Worm (Caenorhabditis elegans) whole organism, young adult: ENCODE data around the gene him-18.

Source experiments
- C06A6.2 ChIP-seq: fragments of 200-800 bp; sonication (Bioruptor generic); conservative IDR thresholded peaks from 2 replicates; pipeline ENCODE4 v1.3.6; 2022; ENCODE audit warnings: missing genetic modification characterization, missing compliant biosample characterization
- F39B2.1 ChIP-seq: fragments of 200-800 bp; sonication (Bioruptor generic); IDR thresholded peaks from 2 replicates; pipeline ENCODE4 v1.3.6; 2022; ENCODE audit warnings: missing genetic modification reagents, missing genetic modification characterization, missing compliant biosample characterization
- T07F8.4 ChIP-seq: sonication (generic microtip); optimal IDR thresholded peaks from 2 replicates; lab custom pipeline; 2016; ENCODE audit warnings: mild to moderate bottlenecking, missing genetic modification characterization, moderate library complexity, missing compliant biosample characterization
- Y53F4B.3 ChIP-seq: fragments of 200-800 bp; sonication (Bioruptor generic); IDR thresholded peaks from 2 replicates; pipeline ENCODE4 v1.3.6; 2022; ENCODE audit warnings: missing genetic modification reagents, missing genetic modification characterization, missing compliant biosample characterization
- Y56A3A.18 ChIP-seq: fragments of 200-800 bp; sonication (Bioruptor generic); IDR thresholded peaks from 2 replicates; pipeline ENCODE4 v1.3.6; 2022; ENCODE audit warnings: missing genetic modification reagents, missing genetic modification characterization, missing compliant biosample characterization
- Y67H2A.10 ChIP-seq: fragments of 200-800 bp; sonication (Bioruptor generic); conservative IDR thresholded peaks from 2 replicates; pipeline ENCODE4 v1.3.6; 2022; ENCODE audit warnings: missing genetic modification reagents, missing genetic modification characterization, missing compliant biosample characterization
- Y79H2A.3 ChIP-seq: fragments of 200-800 bp; sonication (Bioruptor generic); conservative IDR thresholded peaks from 2 replicates; pipeline ENCODE4 v1.3.6; 2022; ENCODE audit warnings: missing genetic modification reagents, missing genetic modification characterization, missing compliant biosample characterization
- Y95B8A.8 ChIP-seq: fragments of 200-800 bp; sonication (Bioruptor generic); IDR thresholded peaks from 2 replicates; pipeline ENCODE4 v1.3.6; 2022; ENCODE audit warnings: missing genetic modification reagents, missing genetic modification characterization, missing compliant biosample characterization
- ZK185.1 ChIP-seq: sonication (generic microtip); optimal IDR thresholded peaks from 2 replicates; lab custom pipeline; 2016; ENCODE audit warnings: mild to moderate bottlenecking, missing genetic modification characterization, missing compliant biosample characterization; ENCODE audit not compliant: poor library complexity, severe bottlenecking
- attf-5 ChIP-seq: fragments of 200-800 bp; sonication (Bioruptor generic); optimal IDR thresholded peaks from 2 replicates; lab custom pipeline; 2018; ENCODE audit warnings: mild to moderate bottlenecking, missing genetic modification characterization, missing compliant biosample characterization
- cebp-2 ChIP-seq: fragments of 200-800 bp; sonication (Bioruptor generic); IDR thresholded peaks from 2 replicates; pipeline ENCODE4 v1.3.6; 2022; ENCODE audit warnings: missing genetic modification characterization, missing compliant biosample characterization
- ceh-27 ChIP-seq: fragments of 200-800 bp; sonication (Bioruptor generic); optimal IDR thresholded peaks from 2 replicates; lab custom pipeline; 2018; ENCODE audit warnings: mild to moderate bottlenecking, missing genetic modification characterization, moderate library complexity, missing compliant biosample characterization
- die-1 ChIP-seq: sonication (generic microtip); optimal IDR thresholded peaks from 2 replicates; lab custom pipeline; 2016; ENCODE audit warnings: missing genotype, mild to moderate bottlenecking, missing genetic modification characterization, missing compliant biosample characterization
- dpl-1 ChIP-seq: fragments of 150-350 bp; optimal IDR thresholded peaks from 2 replicates; lab custom pipeline; 2014; ENCODE audit warnings: missing biosample characterization, missing genetic modification reagents, missing genetic modification characterization
- egrh-3 ChIP-seq: fragments of 200-800 bp; sonication (Bioruptor generic); IDR thresholded peaks from 2 replicates; pipeline ENCODE4 v1.3.6; 2022; ENCODE audit warnings: missing genetic modification reagents, missing genetic modification characterization, missing compliant biosample characterization
- lag-1 ChIP-seq: fragments of 200-800 bp; sonication (Bioruptor generic); IDR thresholded peaks from 2 replicates; pipeline ENCODE4 v1.3.6; 2022; ENCODE audit warnings: missing genetic modification reagents, missing genetic modification characterization, missing compliant biosample characterization
- let-526 ChIP-seq: fragments of 200-800 bp; sonication (Bioruptor generic); IDR thresholded peaks from 2 replicates; pipeline ENCODE4 v1.3.6; 2022; ENCODE audit warnings: missing genetic modification reagents, missing genetic modification characterization, missing compliant biosample characterization
- let-607 ChIP-seq, 2 experiments: fragments of 200-800 bp in 1 of 2; sonication (Bioruptor generic) in 1 of 2; sonication (generic microtip) in 1 of 2; optimal IDR thresholded peaks; 2 replicates each; lab custom pipeline; 2016 to 2018; ENCODE audit warnings: mild to moderate bottlenecking in 2 of 2, missing compliant biosample characterization in 2 of 2, missing genetic modification characterization in 2 of 2, moderate library complexity in 2 of 2, missing genotype in 1 of 2
- lin-40 ChIP-seq: sonication (generic microtip); optimal IDR thresholded peaks from 2 replicates; lab custom pipeline; 2016; ENCODE audit warnings: missing genetic modification characterization, mild to moderate bottlenecking, missing compliant biosample characterization, missing genotype, missing genetic modification reagents
- lsl-1 ChIP-seq: fragments of 200-800 bp; sonication (Bioruptor generic); optimal IDR thresholded peaks from 2 replicates; lab custom pipeline; 2018; ENCODE audit warnings: mild to moderate bottlenecking, missing genetic modification characterization, moderate library complexity, missing compliant biosample characterization
- mel-28 ChIP-seq: sonication (generic microtip); optimal IDR thresholded peaks from 2 replicates; lab custom pipeline; 2016; ENCODE audit warnings: borderline replicate concordance, mild to moderate bottlenecking, missing genetic modification characterization, missing compliant biosample characterization
- mes-4 ChIP-seq: sonication (generic microtip); optimal IDR thresholded peaks from 2 replicates; lab custom pipeline; 2016; ENCODE audit warnings: missing genotype, missing genetic modification characterization, missing compliant biosample characterization
- nfya-1 ChIP-seq: sonication (generic microtip); optimal IDR thresholded peaks from 2 replicates; lab custom pipeline; 2017; ENCODE audit warnings: antibody characterized with exemption, missing compliant biosample characterization, missing genetic modification characterization, borderline replicate concordance; ENCODE audit not compliant: insufficient read depth
- nhr-120 ChIP-seq: fragments of 200-800 bp; sonication (Bioruptor generic); IDR thresholded peaks from 2 replicates; pipeline ENCODE4 v1.3.6; 2022; ENCODE audit warnings: missing genetic modification characterization, missing compliant biosample characterization
- pbrm-1 ChIP-seq: fragments of 200-800 bp; sonication (Bioruptor generic); IDR thresholded peaks from 2 replicates; pipeline ENCODE4 v1.3.6; 2022; ENCODE audit warnings: missing genetic modification reagents, missing genetic modification characterization, missing compliant biosample characterization
- pha-4 ChIP-seq: fragments of 150-350 bp; sonication (generic microtip); optimal IDR thresholded peaks from 2 replicates; lab custom pipeline; 2014; ENCODE audit warnings: missing biosample characterization, missing genetic modification reagents, missing genetic modification characterization
- rec-8 ChIP-seq, 2 experiments: sonication (generic microtip); optimal IDR thresholded peaks; 2 replicates each; lab custom pipeline; 2016; ENCODE audit warnings: mild to moderate bottlenecking in 2 of 2, missing genetic modification characterization in 2 of 2, missing genetic modification reagents in 2 of 2, missing genotype in 2 of 2, missing biosample characterization in 1 of 2, missing compliant biosample characterization in 1 of 2, moderate library complexity in 1 of 2
- rpc-1 ChIP-seq, 2 experiments: fragments of 150-350 bp in 1 of 2; sonication (generic microtip) in 1 of 2; optimal IDR thresholded peaks; 2 replicates each; lab custom pipeline; 2014 to 2018; ENCODE audit warnings: missing biosample characterization in 1 of 2, missing genetic modification characterization in 1 of 2, missing genetic modification reagents in 1 of 2, missing genotype in 1 of 2
- sdz-38 ChIP-seq: sonication (generic microtip); optimal IDR thresholded peaks from 2 replicates; lab custom pipeline; 2016; ENCODE audit warnings: missing genotype, missing genetic modification characterization, missing compliant biosample characterization
- snpc-1.1 ChIP-seq: sonication (generic microtip); optimal IDR thresholded peaks from 2 replicates; lab custom pipeline; 2017; ENCODE audit warnings: missing genetic modification characterization, mild to moderate bottlenecking, missing compliant biosample characterization, antibody characterized with exemption, moderate library complexity, missing genotype, missing genetic modification reagents; ENCODE audit not compliant: insufficient read depth
- snpc-1.3 ChIP-seq: sonication (generic microtip); optimal IDR thresholded peaks from 2 replicates; lab custom pipeline; 2017; ENCODE audit warnings: missing genetic modification characterization, mild to moderate bottlenecking, missing compliant biosample characterization, antibody characterized with exemption, moderate library complexity, missing genotype, missing genetic modification reagents; ENCODE audit not compliant: insufficient read depth
- snpc-3.4 ChIP-seq: sonication (generic microtip); optimal IDR thresholded peaks from 2 replicates; lab custom pipeline; 2017; ENCODE audit warnings: missing genetic modification characterization, mild to moderate bottlenecking, missing compliant biosample characterization, antibody characterized with exemption, moderate library complexity, missing genotype, missing genetic modification reagents
- sptf-2 ChIP-seq: fragments of 200-800 bp; sonication (Bioruptor generic); optimal IDR thresholded peaks from 2 replicates; lab custom pipeline; 2018; ENCODE audit warnings: mild to moderate bottlenecking, missing genetic modification characterization, missing compliant biosample characterization
- tbp1 ChIP-seq: fragments of 200-800 bp; sonication (Bioruptor generic); optimal IDR thresholded peaks from 2 replicates; lab custom pipeline; 2018; ENCODE audit warnings: mild to moderate bottlenecking, missing genetic modification characterization, missing compliant biosample characterization
- tlf-1 ChIP-seq: fragments of 200-800 bp; sonication (Bioruptor generic); optimal IDR thresholded peaks from 2 replicates; lab custom pipeline; 2018; ENCODE audit warnings: mild to moderate bottlenecking, missing genetic modification characterization, missing compliant biosample characterization
- unc-62 ChIP-seq: fragments of 150-350 bp; optimal IDR thresholded peaks from 2 replicates; lab custom pipeline; 2014; ENCODE audit warnings: missing biosample characterization, missing genetic modification reagents, missing genetic modification characterization
- xnd-1 ChIP-seq: sonication (generic microtip); optimal IDR thresholded peaks from 2 replicates; lab custom pipeline; 2016; ENCODE audit warnings: missing genotype, missing genetic modification reagents, missing genetic modification characterization, missing compliant biosample characterization
- zfh-2 ChIP-seq: fragments of 200-800 bp; sonication (Bioruptor generic); conservative IDR thresholded peaks from 2 replicates; pipeline ENCODE4 v1.3.6; 2022; ENCODE audit warnings: missing genetic modification reagents, missing genetic modification characterization, missing compliant biosample characterization
- zim-3 ChIP-seq: sonication (generic microtip); optimal IDR thresholded peaks from 2 replicates; lab custom pipeline; 2017; ENCODE audit warnings: mild to moderate bottlenecking, missing genetic modification characterization, moderate library complexity, missing compliant biosample characterization
- ztf-18 ChIP-seq: sonication (generic microtip); optimal IDR thresholded peaks from 2 replicates; lab custom pipeline; 2016; ENCODE audit warnings: missing genotype, mild to moderate bottlenecking, missing genetic modification characterization, missing compliant biosample characterization
- ztf-3 ChIP-seq: fragments of 200-800 bp; sonication (Bioruptor generic); optimal IDR thresholded peaks from 2 replicates; lab custom pipeline; 2018; ENCODE audit warnings: mild to moderate bottlenecking, missing genetic modification characterization, missing compliant biosample characterization
- ztf-6 ChIP-seq: fragments of 200-800 bp; sonication (Bioruptor generic); IDR thresholded peaks from 2 replicates; pipeline ENCODE4 v1.3.6; 2022; ENCODE audit warnings: missing genetic modification reagents, missing genetic modification characterization, missing compliant biosample characterization

him-18 gene

DNA sequence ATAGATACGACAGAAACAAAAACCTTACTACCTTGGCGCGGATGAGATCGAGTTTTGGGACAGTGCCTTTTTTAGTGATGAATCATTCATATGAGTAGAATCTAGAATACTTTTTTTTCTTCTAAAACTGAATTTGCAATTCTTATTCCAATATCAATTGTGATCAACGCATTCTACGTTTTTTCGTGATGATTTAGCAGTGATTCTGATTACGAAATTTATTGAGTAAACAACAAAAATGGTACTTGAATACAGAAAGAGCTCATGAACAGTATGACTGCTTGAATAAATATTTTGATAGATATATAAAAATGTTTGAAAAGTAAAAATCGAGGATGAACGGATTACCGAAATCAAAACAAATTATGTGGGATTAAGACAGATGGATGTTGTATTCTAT is at the start of gene him-18:
him-18 (minus strand) TSS at position 101 of the 400 bp plus-strand sequence.
- TF ChIP-seq pbrm-1 (GFP tag; lab: Robert Waterston, UW) (no peak), cebp-2 (GFP tag; lab: Robert Waterston, UW) (no peak), nfya-1 (tag; lab: Kevin White, UChicago) (no peak), unc-62 (no peak), let-526 (GFP tag; lab: Robert Waterston, UW) (no peak), sptf-2 (GFP tag; lab: Kevin White, UChicago) (no peak), Y79H2A.3 (GFP tag; lab: Robert Waterston, UW) (no peak), attf-5 (GFP tag; lab: Kevin White, UChicago) (no peak), Y53F4B.3 (no peak), mel-28 (no peak), lag-1 (no peak), snpc-1.3 (tag; lab: Kevin White, UChicago) (no peak), T07F8.4 (tag; lab: Kevin White, UChicago) (no peak), lsl-1 (GFP tag; lab: Kevin White, UChicago) (no peak), ztf-18 (no peak), sdz-38 (tag; lab: Kevin White, UChicago) (no peak), mes-4 (tag; lab: Kevin White, UChicago) (no peak), let-607 (tag; optimal IDR thresholded peaks at IDR 0.05; lab: Kevin White, UChicago) (no peak), die-1 (tag; lab: Kevin White, UChicago) (no peak)

ce11 chrIII:4763509-4763908 is 48.5 kb upstream of the him-18 start, which contains the start of gene B0393.4:
Gene B0393.4, minus strand, starts transcription at chrIII:4763609.
- TF ChIP-seq Y56A3A.18 = no peak
- TF ChIP-seq dpl-1 = no peak
- no peak for TF ChIP-seq zim-3
- no peak for TF ChIP-seq let-607 (tag; optimal IDR thresholded peaks at IDR 0.05; lab: Kevin White, UChicago)
- TF ChIP-seq pha-4 (tag; lab: Kevin White, UChicago) = no peak
- no peak for TF ChIP-seq egrh-3 (GFP tag; lab: Robert Waterston, UW)
- no peak for TF ChIP-seq pbrm-1 (GFP tag; lab: Robert Waterston, UW)
- no peak for TF ChIP-seq snpc-3.4 (tag; lab: Kevin White, UChicago)
- TF ChIP-seq snpc-1.3 (tag; lab: Kevin White, UChicago) = no peak
- no peak for TF ChIP-seq ztf-3
- no peak for TF ChIP-seq ZK185.1 (tag; lab: Kevin White, UChicago)
- TF ChIP-seq let-526 (GFP tag; lab: Robert Waterston, UW) = no peak
- TF ChIP-seq xnd-1 (tag; lab: Kevin White, UChicago) = no peak
- TF ChIP-seq C06A6.2 (GFP tag; lab: Robert Waterston, UW) = no peak
- no peak for TF ChIP-seq sptf-2 (GFP tag; lab: Kevin White, UChicago)
- no peak for TF ChIP-seq rec-8 (tag; optimal IDR thresholded peaks at IDR 0.05; lab: Kevin White, UChicago)
- TF ChIP-seq, all 124 proteins: peak for 0

ce11 chrIII:4762846-4763245 is 47.9 kb upstream of the him-18 start:
- TF ChIP-seq zfh-2 (GFP tag; lab: Robert Waterston, UW) = peak; percentile 81
- TF ChIP-seq lin-40 (tag; lab: Kevin White, UChicago) = no peak
- peak; percentile 41; the same call in 1 of the 2 replicates for TF ChIP-seq egrh-3 (GFP tag; lab: Robert Waterston, UW)

DNA sequence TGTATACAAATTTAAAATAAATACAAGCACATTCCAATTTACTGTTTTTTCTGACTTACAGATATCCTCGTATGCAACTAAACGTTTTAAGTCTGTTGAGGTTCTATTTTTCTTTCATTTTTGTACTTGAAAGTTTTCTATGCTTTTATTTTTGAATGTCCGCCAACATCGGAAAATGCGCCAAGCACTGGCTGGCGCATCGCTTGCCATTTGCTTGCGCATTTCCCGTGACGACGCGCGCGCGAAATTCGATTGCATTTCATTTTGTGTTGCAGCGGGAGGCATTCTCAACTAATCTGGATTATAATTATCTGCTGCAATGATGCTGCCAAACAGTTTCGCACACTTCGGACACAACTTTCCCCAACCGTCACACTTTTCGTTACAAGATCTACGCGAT is 42.0 kb upstream of the him-18 start, which contains the start of gene fbxl-2:
fbxl-2 (plus strand) TSS at position 278 of the 400 bp plus-strand sequence.
- peak; percentile 81; the same call in 1 of the 2 replicates for TF ChIP-seq F39B2.1 (GFP tag; lab: Robert Waterston, UW)
- TF ChIP-seq Y67H2A.10 (GFP tag; lab: Robert Waterston, UW) = peak; percentile 71
- TF ChIP-seq rec-8 (tag; optimal IDR thresholded peaks at IDR 0.05; lab: Kevin White, UChicago) = no peak
- no peak for TF ChIP-seq nhr-120 (GFP tag; lab: Robert Waterston, UW)
- TF ChIP-seq tlf-1 (GFP tag; lab: Kevin White, UChicago) = peak; percentile 96
- TF ChIP-seq cebp-2 (GFP tag; lab: Robert Waterston, UW) = peak; percentile 71; the same call in 1 of the 2 replicates
- peak; percentile 85 for TF ChIP-seq let-526 (GFP tag; lab: Robert Waterston, UW)
- TF ChIP-seq ceh-27 (GFP tag; lab: Kevin White, UChicago) = peak; percentile 93
- no peak for TF ChIP-seq rpc-1 (optimal IDR thresholded peaks at IDR 0.05; lab: Kevin White, UChicago)
- TF ChIP-seq rpc-1 (tag; optimal IDR thresholded peaks at IDR 0.05; lab: Kevin White, UChicago) = no peak
- TF ChIP-seq Y95B8A.8 (GFP tag; lab: Robert Waterston, UW) = peak; percentile 84
- peak; percentile 74 for TF ChIP-seq tbp1 (GFP tag; lab: Kevin White, UChicago)
- no peak for TF ChIP-seq snpc-1.1 (tag; lab: Kevin White, UChicago)
- TF ChIP-seq pbrm-1 (GFP tag; lab: Robert Waterston, UW) = peak; percentile 94
- 0 out of 2 replicates have a peak, but pooled peaks have one; percentile 26 for TF ChIP-seq ztf-6 (GFP tag; lab: Robert Waterston, UW)
